Worm (Caenorhabditis elegans) whole organism, L2 larva: Measurements from ENCODE around the gene sru-17.

Experiments used
- C34F6.9 ChIP-seq: fragments of 150-350 bp; optimal IDR thresholded peaks from 2 replicates; lab custom pipeline; 2014; ENCODE audit warnings: missing biosample characterization, missing genetic modification characterization
- R02D3.7 ChIP-seq: fragments of 150-350 bp; optimal IDR thresholded peaks from 2 replicates; lab custom pipeline; 2014; ENCODE audit warnings: missing biosample characterization, missing genetic modification characterization
- Y55F3AM.14 ChIP-seq: fragments of 200-800 bp; sonication (Bioruptor generic); optimal IDR thresholded peaks from 2 replicates; lab custom pipeline; 2018; ENCODE audit warnings: mild to moderate bottlenecking, missing genetic modification characterization, missing compliant biosample characterization
- aly-2 ChIP-seq: fragments of 150-350 bp; optimal IDR thresholded peaks from 2 replicates; lab custom pipeline; 2014; ENCODE audit warnings: missing biosample characterization, missing genetic modification characterization
- ceh-16 ChIP-seq: fragments of 150-350 bp; optimal IDR thresholded peaks from 2 replicates; lab custom pipeline; 2014; ENCODE audit warnings: missing biosample characterization, missing genetic modification characterization
- ceh-82 ChIP-seq: fragments of 150-350 bp; optimal IDR thresholded peaks from 2 replicates; lab custom pipeline; 2014; ENCODE audit warnings: missing biosample characterization, missing genetic modification characterization
- elt-1 ChIP-seq: fragments of 150-350 bp; optimal IDR thresholded peaks from 2 replicates; lab custom pipeline; 2014; ENCODE audit warnings: missing biosample characterization, missing genetic modification characterization
- lin-11 ChIP-seq: fragments of 150-350 bp; sonication (generic microtip); optimal IDR thresholded peaks from 2 replicates; lab custom pipeline; 2014; ENCODE audit warnings: missing biosample characterization, missing genetic modification characterization, inconsistent platforms, mixed read lengths
- lin-39 ChIP-seq: fragments of 150-350 bp; optimal IDR thresholded peaks from 2 replicates; lab custom pipeline; 2014; ENCODE audit warnings: missing biosample characterization, missing genetic modification reagents, missing genetic modification characterization
- nhr-25 ChIP-seq: fragments of 150-350 bp; sonication (generic microtip); optimal IDR thresholded peaks from 3 replicates; lab custom pipeline; 2014; ENCODE audit warnings: missing biosample characterization, missing genetic modification characterization
- nhr-6 ChIP-seq: fragments of 150-350 bp; optimal IDR thresholded peaks from 2 replicates; lab custom pipeline; 2014; ENCODE audit warnings: missing biosample characterization, missing genetic modification characterization
- nhr-77 ChIP-seq: fragments of 150-350 bp; optimal IDR thresholded peaks from 2 replicates; lab custom pipeline; 2014; ENCODE audit warnings: missing biosample characterization, missing genetic modification characterization
- unc-55 ChIP-seq: fragments of 150-350 bp; sonication (generic microtip); optimal IDR thresholded peaks from 3 replicates; lab custom pipeline; 2014; ENCODE audit warnings: missing biosample characterization, missing genetic modification reagents, missing genetic modification characterization
- unc-62 ChIP-seq: fragments of 150-350 bp; optimal IDR thresholded peaks from 2 replicates; lab custom pipeline; 2014; ENCODE audit warnings: missing biosample characterization, missing genetic modification reagents, missing genetic modification characterization
- zag-1 ChIP-seq: fragments of 150-350 bp; optimal IDR thresholded peaks from 2 replicates; lab custom pipeline; 2014; ENCODE audit warnings: missing biosample characterization, missing genetic modification characterization

sru-17 gene

DNA sequence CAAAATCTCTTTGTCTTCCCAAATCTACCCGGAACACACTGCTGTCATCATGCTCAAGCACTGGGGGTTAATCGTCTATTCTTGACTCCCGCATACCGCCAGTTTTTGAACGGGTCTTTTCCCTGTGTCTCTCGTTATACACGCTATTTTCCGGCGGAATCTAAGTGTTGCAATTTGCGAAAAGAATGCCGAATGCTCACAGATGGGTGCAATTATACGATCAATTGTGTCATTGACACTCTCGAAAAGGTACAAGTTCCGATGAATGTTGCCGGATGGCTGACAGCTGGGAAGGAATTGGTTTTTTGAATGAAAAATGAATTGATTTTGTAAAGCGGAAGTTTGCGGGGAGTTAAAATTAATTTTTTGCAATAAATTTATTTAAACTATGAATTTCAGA, 46.4 kb downstream of the sru-17 start:
- TF ChIP-seq lin-11: no peak
- TF ChIP-seq ceh-16: no peak
- TF ChIP-seq unc-55 (GFP tag; lab: Kevin White, UChicago): no peak
- no peak for TF ChIP-seq zag-1 (tag; lab: Kevin White, UChicago)
- no peak for TF ChIP-seq nhr-77 (tag; lab: Kevin White, UChicago)
- TF ChIP-seq Y55F3AM.14 (GFP tag; lab: Kevin White, UChicago): no peak
- no peak for TF ChIP-seq unc-62 (GFP tag; lab: Kevin White, UChicago)
- no peak for TF ChIP-seq nhr-25 (tag; lab: Kevin White, UChicago)
- no peak for TF ChIP-seq C34F6.9 (tag; lab: Kevin White, UChicago)
- TF ChIP-seq nhr-6 (tag; lab: Kevin White, UChicago): no peak
- TF ChIP-seq R02D3.7 (tag; lab: Kevin White, UChicago): no peak
- TF ChIP-seq ceh-82 (tag; lab: Kevin White, UChicago): no peak
- TF ChIP-seq aly-2 (tag; lab: Kevin White, UChicago): no peak
- TF ChIP-seq elt-1 (tag; lab: Kevin White, UChicago): no peak
- no peak for TF ChIP-seq lin-39 (tag; lab: Kevin White, UChicago)
